Worm (Caenorhabditis elegans) whole organism, mixed stage, embryonic: Measurements from ENCODE around the gene C16A3.6.
A peak's percentile ranks its signal among the peaks of the same experiment; 100 is the strongest.

Experiments
- blmp-1 ChIP-seq: fragments of 150-350 bp; optimal IDR thresholded peaks from 2 replicates; lab custom pipeline; 2014; ENCODE audit warnings: missing biosample characterization, missing genetic modification characterization
- hlh-1 ChIP-seq: fragments of 150-350 bp; optimal IDR thresholded peaks from 2 replicates; lab custom pipeline; 2014; ENCODE audit warnings: missing biosample characterization, missing genetic modification reagents, missing genetic modification characterization
- mep-1 ChIP-seq: fragments of 150-350 bp; optimal IDR thresholded peaks from 2 replicates; lab custom pipeline; 2017; ENCODE audit warnings: missing biosample characterization, missing genetic modification reagents, missing genetic modification characterization, inconsistent platforms
- mls-2 ChIP-seq: sonication (generic microtip); optimal IDR thresholded peaks from 2 replicates; lab custom pipeline; 2016; ENCODE audit warnings: mild to moderate bottlenecking, missing genetic modification characterization, moderate library complexity, missing compliant biosample characterization
- nhr-12 ChIP-seq: fragments of 150-350 bp; optimal IDR thresholded peaks from 2 replicates; lab custom pipeline; 2014; ENCODE audit warnings: missing biosample characterization, missing genetic modification characterization
- nhr-237 ChIP-seq: fragments of 150-350 bp; optimal IDR thresholded peaks from 2 replicates; lab custom pipeline; 2014; ENCODE audit warnings: missing biosample characterization, missing genetic modification characterization
- nhr-28 ChIP-seq: fragments of 150-350 bp; optimal IDR thresholded peaks from 2 replicates; lab custom pipeline; 2014; ENCODE audit warnings: missing biosample characterization, missing genetic modification characterization
- nhr-76 ChIP-seq: sonication (generic microtip); optimal IDR thresholded peaks from 2 replicates; lab custom pipeline; 2017; ENCODE audit warnings: missing biosample characterization, missing genetic modification characterization
- pha-4 ChIP-seq: fragments of 150-350 bp; optimal IDR thresholded peaks from 2 replicates; lab custom pipeline; 2018; ENCODE audit warnings: missing biosample characterization, missing genetic modification reagents, missing genetic modification characterization
- snpc-4 ChIP-seq: fragments of 150-350 bp; optimal IDR thresholded peaks from 2 replicates; lab custom pipeline; 2014; ENCODE audit warnings: missing biosample characterization, missing genetic modification characterization
- sptf-1 ChIP-seq: sonication (generic microtip); optimal IDR thresholded peaks from 2 replicates; lab custom pipeline; 2017; ENCODE audit warnings: mild to moderate bottlenecking, missing genetic modification characterization, moderate library complexity, missing compliant biosample characterization
- unc-39 ChIP-seq: fragments of 150-350 bp; optimal IDR thresholded peaks from 2 replicates; lab custom pipeline; 2014; ENCODE audit warnings: missing biosample characterization, missing genetic modification characterization
- unc-62 ChIP-seq: fragments of 150-350 bp; optimal IDR thresholded peaks from 2 replicates; lab custom pipeline; 2014; ENCODE audit warnings: missing biosample characterization, missing genetic modification reagents, missing genetic modification characterization
- zip-8 ChIP-seq: fragments of 150-350 bp; optimal IDR thresholded peaks from 2 replicates; lab custom pipeline; 2014; ENCODE audit warnings: missing biosample characterization, missing genetic modification characterization

ce11 chrIII:6379129-6379528 lies at the start of gene C16A3.6:
- TF ChIP-seq unc-62 (no peak), nhr-237 (tag; lab: Kevin White, UChicago) (no peak), pha-4 (tag; lab: Kevin White, UChicago) (no peak), mep-1 (tag; lab: Kevin White, UChicago) (no peak), nhr-12 (tag; lab: Kevin White, UChicago) (no peak), blmp-1 (tag; lab: Kevin White, UChicago) (no peak), zip-8 (no peak), nhr-28 (no peak), unc-39 (tag; lab: Kevin White, UChicago) (no peak), mls-2 (tag; lab: Kevin White, UChicago) (no peak), nhr-76 (no peak), hlh-1 (tag; lab: Kevin White, UChicago) (no peak), snpc-4 (no peak), sptf-1 (peak; percentile 28)
